Worm (Caenorhabditis elegans) whole organism, L2 larva: Measurements from ENCODE around the gene sid-1.

ENCODE experiments used
- egl-27 ChIP-seq: sonication (generic microtip); optimal IDR thresholded peaks from 3 replicates; lab custom pipeline; 2017; ENCODE audit warnings: missing biosample characterization, missing genetic modification reagents, missing genetic modification characterization
- nhr-12 ChIP-seq: fragments of 150-350 bp; optimal IDR thresholded peaks from 2 replicates; lab custom pipeline; 2014; ENCODE audit warnings: missing biosample characterization, missing genetic modification characterization
- ztf-11 ChIP-seq: sonication (generic microtip); optimal IDR thresholded peaks from 2 replicates; lab custom pipeline; 2017; ENCODE audit warnings: missing biosample characterization, missing genetic modification characterization

ce11 chrV:5097035-5097434, 22.7 kb upstream of the sid-1 start, which contains the start of gene C04F5.2:
- no peak for TF ChIP-seq nhr-12 (tag; lab: Kevin White, UChicago)
- no peak for TF ChIP-seq egl-27
- no peak for TF ChIP-seq ztf-11
